Worm (Caenorhabditis elegans) whole organism, L1 larva: Measurements from ENCODE around the gene T12A2.21.

Experiments used
- C16A3.4 ChIP-seq: fragments of 150-350 bp; optimal IDR thresholded peaks from 2 replicates; lab custom pipeline; 2014; ENCODE audit warnings: missing biosample characterization, missing genetic modification characterization
- F16B12.6 ChIP-seq: fragments of 150-350 bp; optimal IDR thresholded peaks from 2 replicates; lab custom pipeline; 2014; ENCODE audit warnings: missing biosample characterization, missing genetic modification characterization
- aly-2 ChIP-seq: fragments of 150-350 bp; optimal IDR thresholded peaks from 2 replicates; lab custom pipeline; 2014; ENCODE audit warnings: missing biosample characterization, missing genetic modification characterization
- ama-1 ChIP-seq: fragments of 150-350 bp; optimal IDR thresholded peaks from 2 replicates; lab custom pipeline; 2014
- blmp-1 ChIP-seq: fragments of 150-350 bp; optimal IDR thresholded peaks from 2 replicates; lab custom pipeline; 2014; ENCODE audit warnings: missing biosample characterization, missing genetic modification characterization
- ceh-8 ChIP-seq: fragments of 200-800 bp; sonication (Bioruptor generic); optimal IDR thresholded peaks from 2 replicates; lab custom pipeline; 2018; ENCODE audit warnings: mild to moderate bottlenecking, missing genetic modification characterization, moderate library complexity, missing compliant biosample characterization
- ceh-82 ChIP-seq, 3 experiments: fragments of 150-350 bp in 1 of 3; sonication (generic microtip) in 2 of 3; optimal IDR thresholded peaks; 2 replicates each; lab custom pipeline; 2014 to 2017; ENCODE audit warnings: missing biosample characterization in 3 of 3, missing genetic modification characterization in 3 of 3
- ceh-88 ChIP-seq: fragments of 200-800 bp; sonication (Bioruptor generic); IDR thresholded peaks from 2 replicates; pipeline ENCODE4 v1.3.6; 2022; ENCODE audit warnings: missing genetic modification characterization, missing compliant biosample characterization
- ceh-90 ChIP-seq: sonication (generic microtip); optimal IDR thresholded peaks from 2 replicates; lab custom pipeline; 2016; ENCODE audit warnings: missing genetic modification characterization, missing compliant biosample characterization
- dpl-1 ChIP-seq, 3 experiments: fragments of 150-350 bp in 2 of 3; sonication (generic microtip) in 1 of 3; optimal IDR thresholded peaks; 2 replicates each; lab custom pipeline; 2014 to 2017; ENCODE audit warnings: missing biosample characterization in 3 of 3, missing genetic modification characterization in 3 of 3, missing genetic modification reagents in 3 of 3
- efl-1 ChIP-seq, 4 experiments: fragments of 150-350 bp; optimal IDR thresholded peaks in 3 of 4; peaks in 1 of 4; 1 replicate in 1 of 4; 2 replicates in 3 of 4; lab custom pipeline; 2014; ENCODE audit warnings: missing biosample characterization in 2 of 4, missing genetic modification characterization in 2 of 4, missing genetic modification reagents in 2 of 4
- efl-3 ChIP-seq: fragments of 200-800 bp; sonication (Bioruptor generic); optimal IDR thresholded peaks from 2 replicates; lab custom pipeline; 2018; ENCODE audit warnings: mild to moderate bottlenecking, missing genetic modification characterization, missing compliant biosample characterization
- egl-27 ChIP-seq, 2 experiments: fragments of 150-350 bp in 1 of 2; sonication (generic microtip); optimal IDR thresholded peaks; 3 replicates each; lab custom pipeline; 2017 to 2018; ENCODE audit warnings: missing biosample characterization in 2 of 2, missing genetic modification characterization in 2 of 2, missing genetic modification reagents in 2 of 2
- elt-3 ChIP-seq, 6 experiments: fragments of 150-350 bp in 1 of 6; sonication (generic microtip); optimal IDR thresholded peaks; 2 replicates each; lab custom pipeline; 2017 to 2018; ENCODE audit warnings: missing biosample characterization in 6 of 6, missing genetic modification characterization in 6 of 6, inconsistent platforms in 1 of 6
- fkh-10 ChIP-seq: sonication (generic microtip); optimal IDR thresholded peaks from 2 replicates; lab custom pipeline; 2017; ENCODE audit warnings: missing biosample characterization, missing genetic modification reagents, missing genetic modification characterization
- fkh-4 ChIP-seq: sonication (generic microtip); optimal IDR thresholded peaks from 2 replicates; lab custom pipeline; 2016; ENCODE audit warnings: missing compliant biosample characterization, missing genetic modification characterization, borderline replicate concordance
- fkh-8 ChIP-seq: sonication (generic microtip); optimal IDR thresholded peaks from 2 replicates; lab custom pipeline; 2016; ENCODE audit warnings: mild to moderate bottlenecking, missing genetic modification characterization, missing compliant biosample characterization
- fos-1 ChIP-seq: fragments of 150-350 bp; optimal IDR thresholded peaks from 2 replicates; lab custom pipeline; 2014; ENCODE audit warnings: missing biosample characterization, missing genetic modification characterization
- hlh-17 ChIP-seq: fragments of 200-800 bp; sonication (Bioruptor generic); optimal IDR thresholded peaks from 2 replicates; lab custom pipeline; 2018; ENCODE audit warnings: missing genetic modification characterization, mild to moderate bottlenecking, missing compliant biosample characterization, moderate library complexity, borderline replicate concordance
- hlh-4 ChIP-seq: sonication (generic microtip); optimal IDR thresholded peaks from 2 replicates; lab custom pipeline; 2016; ENCODE audit warnings: mild to moderate bottlenecking, missing genetic modification characterization, missing compliant biosample characterization
- hpl-2 ChIP-seq: fragments of 150-350 bp; optimal IDR thresholded peaks from 2 replicates; lab custom pipeline; 2014; ENCODE audit warnings: missing biosample characterization, missing genetic modification reagents, missing genetic modification characterization
- irx-1 ChIP-seq: sonication (generic microtip); optimal IDR thresholded peaks from 2 replicates; lab custom pipeline; 2016; ENCODE audit warnings: missing genetic modification characterization, missing compliant biosample characterization
- isw-1 ChIP-seq: fragments of 200-800 bp; sonication (Bioruptor generic); IDR thresholded peaks from 2 replicates; pipeline ENCODE4 v1.3.6; 2022; ENCODE audit warnings: missing genetic modification characterization, missing compliant biosample characterization
- lin-13 ChIP-seq: fragments of 150-350 bp; optimal IDR thresholded peaks from 2 replicates; lab custom pipeline; 2014; ENCODE audit warnings: missing biosample characterization, missing genetic modification reagents, missing genetic modification characterization
- lin-14 ChIP-seq: fragments of 200-800 bp; sonication (Bioruptor generic); optimal IDR thresholded peaks from 2 replicates; lab custom pipeline; 2018; ENCODE audit warnings: mild to moderate bottlenecking, missing genetic modification characterization, moderate library complexity, missing compliant biosample characterization
- lin-35 ChIP-seq, 2 experiments: fragments of 150-350 bp; optimal IDR thresholded peaks; 2 replicates each; lab custom pipeline; 2014; ENCODE audit warnings: missing biosample characterization in 2 of 2, missing genetic modification characterization in 2 of 2, missing genetic modification reagents in 2 of 2
- lsy-2 ChIP-seq, 2 experiments: fragments of 150-350 bp; optimal IDR thresholded peaks; 2 replicates each; lab custom pipeline; 2014; ENCODE audit warnings: missing biosample characterization in 2 of 2, missing genetic modification characterization in 2 of 2
- mdl-1 ChIP-seq, 2 experiments: fragments of 150-350 bp; optimal IDR thresholded peaks; 2 replicates each; lab custom pipeline; 2014 to 2017; ENCODE audit warnings: missing biosample characterization in 2 of 2, missing genetic modification characterization in 2 of 2, inconsistent platforms in 1 of 2
- mep-1 ChIP-seq: fragments of 150-350 bp; optimal IDR thresholded peaks from 2 replicates; lab custom pipeline; 2014; ENCODE audit warnings: missing biosample characterization, missing genetic modification characterization
- nhr-12 ChIP-seq: sonication (generic microtip); optimal IDR thresholded peaks from 2 replicates; lab custom pipeline; 2017; ENCODE audit warnings: missing biosample characterization, missing genetic modification characterization
- nhr-19 ChIP-seq: fragments of 200-800 bp; sonication (Bioruptor generic); conservative IDR thresholded peaks from 2 replicates; pipeline ENCODE4 v1.3.6; 2022; ENCODE audit warnings: missing genetic modification characterization, missing compliant biosample characterization
- nhr-20 ChIP-seq: sonication (generic microtip); optimal IDR thresholded peaks from 2 replicates; lab custom pipeline; 2016; ENCODE audit warnings: mild to moderate bottlenecking, missing genetic modification characterization, missing compliant biosample characterization
- nhr-237 ChIP-seq: fragments of 150-350 bp; optimal IDR thresholded peaks from 2 replicates; lab custom pipeline; 2014; ENCODE audit warnings: missing biosample characterization, missing genetic modification characterization
- nhr-28 ChIP-seq: fragments of 150-350 bp; optimal IDR thresholded peaks from 2 replicates; lab custom pipeline; 2014; ENCODE audit warnings: missing biosample characterization, missing genetic modification characterization
- nhr-47 ChIP-seq: sonication (generic microtip); optimal IDR thresholded peaks from 2 replicates; lab custom pipeline; 2016; ENCODE audit warnings: mild to moderate bottlenecking, missing genetic modification characterization, moderate library complexity, missing compliant biosample characterization
- nhr-77 ChIP-seq: fragments of 150-350 bp; optimal IDR thresholded peaks from 2 replicates; lab custom pipeline; 2014; ENCODE audit warnings: missing biosample characterization, missing genetic modification characterization
- nhr-84 ChIP-seq: sonication (generic microtip); optimal IDR thresholded peaks from 2 replicates; lab custom pipeline; 2017; ENCODE audit warnings: missing biosample characterization, missing genetic modification characterization
- nhr-85 ChIP-seq: sonication (generic microtip); peaks from one replicate; lab custom pipeline; 2016; ENCODE audit warnings: missing genetic modification characterization, inconsistent platforms, missing compliant biosample characterization
- pag-3 ChIP-seq: sonication (generic microtip); optimal IDR thresholded peaks from 2 replicates; lab custom pipeline; 2017; ENCODE audit warnings: missing genetic modification characterization, mild to moderate bottlenecking, missing compliant biosample characterization, antibody characterized with exemption, borderline replicate concordance; ENCODE audit not compliant: insufficient read depth
- pqm-1 ChIP-seq: sonication (generic microtip); optimal IDR thresholded peaks from 3 replicates; lab custom pipeline; 2017; ENCODE audit warnings: missing biosample characterization, missing genetic modification characterization
- skn-1 ChIP-seq: fragments of 150-350 bp; optimal IDR thresholded peaks from 2 replicates; lab custom pipeline; 2014; ENCODE audit warnings: missing biosample characterization, missing genetic modification characterization
- sox-4 ChIP-seq: sonication (generic microtip); optimal IDR thresholded peaks from 2 replicates; lab custom pipeline; 2016; ENCODE audit warnings: missing genetic modification characterization, missing compliant biosample characterization
- sptf-1 ChIP-seq: fragments of 150-350 bp; optimal IDR thresholded peaks from 2 replicates; lab custom pipeline; 2014; ENCODE audit warnings: missing biosample characterization, missing genetic modification characterization
- sup-37 ChIP-seq: fragments of 200-800 bp; sonication (Bioruptor generic); optimal IDR thresholded peaks from 2 replicates; lab custom pipeline; 2018; ENCODE audit warnings: mild to moderate bottlenecking, missing genetic modification characterization, missing compliant biosample characterization
- unc-130 ChIP-seq: fragments of 150-350 bp; optimal IDR thresholded peaks from 2 replicates; lab custom pipeline; 2017; ENCODE audit warnings: missing biosample characterization, missing genetic modification characterization, inconsistent platforms
- unc-98 ChIP-seq: fragments of 200-800 bp; sonication (Bioruptor generic); IDR thresholded peaks from 2 replicates; pipeline ENCODE4 v1.3.6; 2022; ENCODE audit warnings: missing genetic modification characterization, missing compliant biosample characterization
- vab-15 ChIP-seq: sonication (generic microtip); optimal IDR thresholded peaks from 2 replicates; lab custom pipeline; 2017; ENCODE audit warnings: missing genotype, mild to moderate bottlenecking, missing genetic modification characterization, missing compliant biosample characterization
- zag-1 ChIP-seq: fragments of 150-350 bp; optimal IDR thresholded peaks from 2 replicates; lab custom pipeline; 2014; ENCODE audit warnings: missing biosample characterization, missing genetic modification characterization
- zip-4 ChIP-seq: fragments of 200-800 bp; sonication (Bioruptor generic); optimal IDR thresholded peaks from 2 replicates; lab custom pipeline; 2018; ENCODE audit warnings: mild to moderate bottlenecking, missing genetic modification characterization, moderate library complexity, missing compliant biosample characterization
- ztf-11 ChIP-seq, 2 experiments: sonication (generic microtip); optimal IDR thresholded peaks; 2 replicates each; lab custom pipeline; 2016 to 2017; ENCODE audit warnings: missing genetic modification characterization in 2 of 2, missing biosample characterization in 1 of 2, missing compliant biosample characterization in 1 of 2
- ztf-4 ChIP-seq: fragments of 150-350 bp; optimal IDR thresholded peaks from 2 replicates; lab custom pipeline; 2014; ENCODE audit warnings: missing biosample characterization, missing genetic modification characterization

Gene T12A2.21

DNA sequence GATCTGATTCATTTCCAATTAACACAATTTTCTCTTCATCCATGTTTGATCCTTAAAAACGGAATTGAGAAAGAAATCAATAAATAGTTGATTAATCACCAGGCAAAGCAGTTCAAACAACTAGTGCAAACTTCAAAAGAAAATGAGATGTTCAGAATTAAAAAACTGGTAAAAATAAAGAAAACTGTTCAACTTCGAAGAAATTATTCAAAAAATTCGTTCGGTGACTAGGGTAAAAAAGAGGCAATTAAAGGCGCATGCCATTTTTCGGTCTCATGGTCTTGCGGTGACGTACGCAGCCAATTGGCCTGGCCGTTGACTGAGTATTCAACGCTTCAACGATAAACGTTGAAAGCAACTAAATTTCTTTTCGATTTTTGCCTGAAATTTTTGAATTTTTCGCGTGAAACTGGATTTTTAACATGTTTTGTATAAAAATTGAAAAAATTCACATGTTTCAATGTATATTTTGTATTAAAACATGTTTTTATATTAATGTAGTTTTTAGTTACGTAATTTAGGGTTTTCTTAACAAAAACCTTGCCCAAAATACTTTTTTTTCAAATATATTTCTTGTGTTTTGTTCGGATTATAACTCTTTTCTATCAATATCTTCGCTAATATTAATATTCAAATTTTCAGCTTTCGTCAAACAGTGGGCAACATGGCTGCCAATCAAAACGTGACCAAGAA, 30.2 kb downstream of the T12A2.21 start, which contains the start of the genes sna-3 and rps-3:
sna-3 (minus strand) TSS at position 51 of the 693 bp plus-strand sequence.
rps-3 (plus strand) TSS at position 643 of the 693 bp plus-strand sequence.
- TF ChIP-seq dpl-1 (GFP tag; optimal IDR thresholded peaks at IDR 0.05; lab: Kevin White, UChicago) (peak; percentile 70 to 80 (median 78)), mep-1 (tag; lab: Kevin White, UChicago) (peak; percentile 83), sptf-1 (tag; lab: Kevin White, UChicago) (no peak), nhr-28 (no peak), skn-1 (tag; lab: Kevin White, UChicago) (peak; percentile 76), fkh-8 (tag; lab: Kevin White, UChicago) (peak; percentile 66), unc-130 (tag; lab: Kevin White, UChicago) (peak; percentile 79), elt-3 (tag; optimal IDR thresholded peaks at IDR 0.05; lab: Kevin White, UChicago) (peak in 4 of 6 experiments; percentile 30 to 69 (median 38)), lin-14 (GFP tag; lab: Kevin White, UChicago) (peak; percentile 70), hlh-4 (no peak), ceh-82 (tag; optimal IDR thresholded peaks at IDR 0.05; lab: Kevin White, UChicago) (peak; percentile 60 to 80 (median 61)), ama-1 (lab: Kevin White, UChicago) (no peak), pag-3 (tag; lab: Kevin White, UChicago) (no peak), nhr-84 (no peak), ceh-88 (GFP tag; lab: Robert Waterston, UW) (no peak), nhr-47 (tag; lab: Kevin White, UChicago) (peak; percentile 72), pqm-1 (tag; lab: Kevin White, UChicago) (no peak), ceh-8 (GFP tag; lab: Kevin White, UChicago) (peak; percentile 31), lin-13 (GFP tag; lab: Kevin White, UChicago) (peak; percentile 65), hlh-17 (GFP tag; lab: Kevin White, UChicago) (no peak), nhr-85 (tag; lab: Kevin White, UChicago) (peak; percentile 75), vab-15 (peak; percentile 44), F16B12.6 (peak; percentile 54), fos-1 (tag; lab: Kevin White, UChicago) (peak; percentile 51), lsy-2 (tag; optimal IDR thresholded peaks at IDR 0.05; lab: Kevin White, UChicago) (peak; percentile 84 to 93), ztf-4 (tag; lab: Kevin White, UChicago) (peak; percentile 7), aly-2 (tag; lab: Kevin White, UChicago) (peak; percentile 29), unc-98 (no peak), nhr-12 (tag; lab: Kevin White, UChicago) (no peak), sup-37 (GFP tag; lab: Kevin White, UChicago) (no peak), efl-1 (optimal IDR thresholded peaks at IDR 0.05; lab: Kevin White, UChicago) (peak; percentile 82 to 88), efl-1 (GFP tag; optimal IDR thresholded peaks at IDR 0.05 in 1 of 2; lab: Kevin White, UChicago) (peak; percentile 73 to 96), zip-4 (GFP tag; lab: Kevin White, UChicago) (no peak), ztf-11 (tag; optimal IDR thresholded peaks at IDR 0.05; lab: Kevin White, UChicago) (peak in 1 of 2 experiments; percentile 41), isw-1 (GFP tag; lab: Robert Waterston, UW) (peak; percentile 60), sox-4 (no peak), ceh-90 (no peak), efl-3 (no peak), egl-27 (tag; optimal IDR thresholded peaks at IDR 0.05; lab: Kevin White, UChicago) (no peak), zag-1 (tag; lab: Kevin White, UChicago) (no peak), blmp-1 (peak; percentile 71), nhr-77 (peak; percentile 70), mdl-1 (tag; optimal IDR thresholded peaks at IDR 0.05; lab: Kevin White, UChicago) (peak in 1 of 2 experiments; percentile 69), lin-35 (GFP tag; optimal IDR thresholded peaks at IDR 0.05; lab: Kevin White, UChicago) (peak; percentile 81 to 89), C16A3.4 (peak; percentile 89), nhr-20 (tag; lab: Kevin White, UChicago) (peak; percentile 62), hpl-2 (GFP tag; lab: Kevin White, UChicago) (peak; percentile 27), fkh-4 (tag; lab: Kevin White, UChicago) (no peak), irx-1 (tag; lab: Kevin White, UChicago) (peak; percentile 40), fkh-10 (GFP tag; lab: Kevin White, UChicago) (no peak), nhr-237 (tag; lab: Kevin White, UChicago) (peak; percentile 11), nhr-19 (GFP tag; lab: Robert Waterston, UW) (peak; percentile 76)
